Fruit fly (Drosophila melanogaster) whole organism, pupa: Measurements from ENCODE around the gene Bap60.

Experiments used
- CG10348 ChIP-seq: fragments of 200-800 bp; sonication (Bioruptor generic); IDR thresholded peaks from 2 replicates; pipeline ENCODE4 v1.3.6; 2022; ENCODE audit warnings: missing biosample characterization, missing genetic modification characterization
- CG14655 ChIP-seq: fragments of 200-800 bp; sonication (Bioruptor generic); optimal IDR thresholded peaks from 3 replicates; lab custom pipeline; 2017; ENCODE audit warnings: mild to moderate bottlenecking, missing biosample characterization, missing genetic modification reagents, missing genetic modification characterization
- CG17806 ChIP-seq: fragments of 200-800 bp; sonication (Bioruptor generic); optimal IDR thresholded peaks from 2 replicates; lab custom pipeline; 2018; ENCODE audit warnings: missing biosample characterization, mild to moderate bottlenecking, missing genetic modification characterization, moderate library complexity
- CG32121 ChIP-seq: fragments of 200-800 bp; sonication (Bioruptor generic); IDR thresholded peaks from 2 replicates; pipeline ENCODE4 v1.3.6; 2022; ENCODE audit warnings: missing biosample characterization, missing genetic modification characterization
- CG34367 ChIP-seq: fragments of 200-800 bp; sonication (Bioruptor generic); optimal IDR thresholded peaks from 2 replicates; lab custom pipeline; 2018; ENCODE audit warnings: missing biosample characterization, mild to moderate bottlenecking, missing genetic modification characterization
- CG4496 ChIP-seq: fragments of 200-800 bp; sonication (Bioruptor generic); IDR thresholded peaks from 3 replicates; pipeline ENCODE4 v1.3.6; 2022; ENCODE audit warnings: missing biosample characterization, missing genetic modification characterization
- CG8159 ChIP-seq: fragments of 200-800 bp; sonication (Bioruptor generic); optimal IDR thresholded peaks from 3 replicates; lab custom pipeline; 2018; ENCODE audit warnings: missing biosample characterization, mild to moderate bottlenecking, missing genetic modification characterization, moderate library complexity
- CG8301 ChIP-seq: fragments of 200-800 bp; sonication (Bioruptor generic); optimal IDR thresholded peaks from 2 replicates; lab custom pipeline; 2018; ENCODE audit warnings: missing biosample characterization, mild to moderate bottlenecking, missing genetic modification characterization
- D1 ChIP-seq: fragments of 200-800 bp; sonication (Bioruptor generic); optimal IDR thresholded peaks from 2 replicates; lab custom pipeline; 2018; ENCODE audit warnings: missing biosample characterization, mild to moderate bottlenecking, missing genetic modification characterization, moderate library complexity
- EcR ChIP-seq: fragments of 200-800 bp; sonication (Bioruptor generic); optimal IDR thresholded peaks from 3 replicates; lab custom pipeline; 2019; ENCODE audit warnings: missing biosample characterization, missing genetic modification characterization, mild to moderate bottlenecking, moderate library complexity, missing genetic modification reagents
- Ets98B ChIP-seq: fragments of 200-800 bp; sonication (Bioruptor generic); IDR thresholded peaks from 2 replicates; pipeline ENCODE4 v1.3.6; 2022; ENCODE audit warnings: missing biosample characterization, missing genetic modification characterization
- Snoo ChIP-seq: fragments of 200-800 bp; sonication (Bioruptor generic); optimal IDR thresholded peaks from 3 replicates; lab custom pipeline; 2017; ENCODE audit warnings: missing biosample characterization, mild to moderate bottlenecking, missing genetic modification characterization, inconsistent platforms
- fd96Ca ChIP-seq: fragments of 200-800 bp; sonication (Bioruptor generic); IDR thresholded peaks from 3 replicates; pipeline ENCODE4 v1.3.6; 2022; ENCODE audit warnings: missing biosample characterization, missing genetic modification characterization
- rn ChIP-seq: fragments of 200-800 bp; sonication (Bioruptor generic); IDR thresholded peaks from 2 replicates; pipeline ENCODE4 v1.3.6; 2022; ENCODE audit warnings: missing biosample characterization, missing genetic modification characterization

DNA sequence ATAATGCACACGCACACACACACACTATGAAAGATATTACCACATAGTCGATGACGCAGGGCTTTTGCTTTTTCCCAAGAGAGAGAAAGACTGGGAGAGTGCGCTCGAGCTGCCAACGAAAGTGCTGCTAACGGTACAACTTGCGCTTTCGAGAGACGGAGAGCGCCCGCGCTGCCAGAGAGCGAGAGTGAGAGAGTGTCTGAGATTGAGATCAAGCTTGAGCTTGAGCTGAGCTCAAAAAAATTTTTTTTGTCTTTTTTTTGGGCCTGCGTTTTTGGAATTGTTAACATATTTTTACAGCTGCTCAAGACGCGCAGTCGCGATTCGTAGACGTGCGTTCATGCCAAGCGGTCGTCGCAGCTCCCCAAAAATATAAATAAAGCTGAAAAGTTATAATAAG, 20.4 kb downstream of the Bap60 start, which contains the start of gene CG32645:
- TF ChIP-seq CG10348 (no peak), CG14655 (peak; percentile 52), CG8159 (tag; lab: Kevin White, UChicago) (no peak), rn (GFP tag; lab: Robert Waterston, UW) (no peak), Snoo (no peak), fd96Ca (GFP tag; lab: Robert Waterston, UW) (no peak), EcR (GFP tag; lab: Kevin White, UChicago) (no peak), D1 (tag; lab: Kevin White, UChicago) (no peak), CG34367 (tag; lab: Kevin White, UChicago) (no peak), CG8301 (tag; lab: Kevin White, UChicago) (peak; percentile 47), CG17806 (tag; lab: Kevin White, UChicago) (no peak), CG32121 (GFP tag; lab: Robert Waterston, UW) (no peak), CG4496 (GFP tag; lab: Robert Waterston, UW) (peak; percentile 45; the same call in 1 of the 3 replicates), Ets98B (GFP tag; lab: Robert Waterston, UW) (peak; percentile 39; the same call in 1 of the 2 replicates)
